Fruit fly (Drosophila melanogaster) whole organism, embryonic: ENCODE data around the gene CG3119.

ENCODE experiments used
- Adf1 ChIP-seq: fragments of 200-800 bp; sonication (Bioruptor generic); IDR thresholded peaks from 2 replicates; pipeline ENCODE4 v1.3.6; 2022; ENCODE audit warnings: missing biosample characterization, missing genetic modification characterization
- Atf3 ChIP-seq: fragments of 200-800 bp; sonication (Bioruptor generic); optimal IDR thresholded peaks from 3 replicates; lab custom pipeline; 2016; ENCODE audit warnings: missing biosample characterization, missing genetic modification characterization
- B-H2 ChIP-seq: fragments of 200-800 bp; sonication (Bioruptor generic); optimal IDR thresholded peaks from 2 replicates; lab custom pipeline; 2018; ENCODE audit warnings: missing biosample characterization, mild to moderate bottlenecking, missing genetic modification characterization
- Bteb2 ChIP-seq: fragments of 200-800 bp; sonication (Bioruptor generic); optimal IDR thresholded peaks from 2 replicates; lab custom pipeline; 2016; ENCODE audit warnings: missing biosample characterization, missing genetic modification characterization
- CG10267 ChIP-seq: fragments of 200-800 bp; sonication (Bioruptor generic); optimal IDR thresholded peaks from 2 replicates; lab custom pipeline; 2018; ENCODE audit warnings: missing biosample characterization, mild to moderate bottlenecking, missing genetic modification characterization, moderate library complexity
- CG10654 ChIP-seq: fragments of 200-800 bp; sonication (Bioruptor generic); optimal IDR thresholded peaks from 2 replicates; lab custom pipeline; 2016; ENCODE audit warnings: missing biosample characterization, missing genetic modification characterization
- CG10979 ChIP-seq: fragments of 200-800 bp; sonication (Bioruptor generic); optimal IDR thresholded peaks from 2 replicates; lab custom pipeline; 2018; ENCODE audit warnings: missing biosample characterization, mild to moderate bottlenecking, missing genetic modification characterization, moderate library complexity
- CG12659 ChIP-seq: fragments of 200-800 bp; sonication (Bioruptor generic); optimal IDR thresholded peaks from 3 replicates; lab custom pipeline; 2017; ENCODE audit warnings: mild to moderate bottlenecking, missing biosample characterization, missing genetic modification reagents, missing genetic modification characterization
- CG12942 ChIP-seq: fragments of 200-800 bp; sonication (Bioruptor generic); optimal IDR thresholded peaks from 3 replicates; lab custom pipeline; 2016; ENCODE audit warnings: missing biosample characterization, missing genetic modification characterization
- CG13123 ChIP-seq: fragments of 200-800 bp; sonication (Bioruptor generic); optimal IDR thresholded peaks from 2 replicates; lab custom pipeline; 2016; ENCODE audit warnings: missing biosample characterization, missing genetic modification characterization
- CG16863 ChIP-seq: fragments of 200-800 bp; sonication (Bioruptor generic); optimal IDR thresholded peaks from 3 replicates; lab custom pipeline; 2016; ENCODE audit warnings: missing biosample characterization, missing genetic modification characterization
- CG17385 ChIP-seq: fragments of 200-800 bp; sonication (Bioruptor generic); optimal IDR thresholded peaks from 3 replicates; lab custom pipeline; 2018; ENCODE audit warnings: missing biosample characterization, mild to moderate bottlenecking, missing genetic modification characterization
- CG17802 ChIP-seq: fragments of 200-800 bp; sonication (Bioruptor generic); optimal IDR thresholded peaks from 2 replicates; lab custom pipeline; 2018; ENCODE audit warnings: missing biosample characterization, mild to moderate bottlenecking, missing genetic modification characterization, moderate library complexity
- CG2116 ChIP-seq: fragments of 200-800 bp; sonication (Bioruptor generic); optimal IDR thresholded peaks from 3 replicates; lab custom pipeline; 2018; ENCODE audit warnings: missing biosample characterization, mild to moderate bottlenecking, missing genetic modification characterization
- CG2120 ChIP-seq: fragments of 200-800 bp; sonication (Bioruptor generic); optimal IDR thresholded peaks from 3 replicates; lab custom pipeline; 2016; ENCODE audit warnings: missing biosample characterization, missing genetic modification characterization
- CG2678 ChIP-seq: fragments of 200-800 bp; sonication (Bioruptor generic); optimal IDR thresholded peaks from 3 replicates; lab custom pipeline; 2019; ENCODE audit warnings: missing biosample characterization, mild to moderate bottlenecking, missing genetic modification characterization, moderate library complexity
- CG2875 ChIP-seq: fragments of 200-800 bp; sonication (Bioruptor generic); optimal IDR thresholded peaks from 2 replicates; lab custom pipeline; 2017; ENCODE audit warnings: missing biosample characterization, mild to moderate bottlenecking, missing genetic modification characterization, missing genetic modification reagents
- CG30020 ChIP-seq: fragments of 200-800 bp; optimal IDR thresholded peaks from 2 replicates; lab custom pipeline; 2019; ENCODE audit warnings: missing biosample characterization, mild to moderate bottlenecking, missing genetic modification characterization, moderate library complexity
- CG32532 ChIP-seq: fragments of 200-800 bp; sonication (Bioruptor generic); IDR thresholded peaks from 2 replicates; pipeline ENCODE4 v1.3.6; 2022; ENCODE audit warnings: missing biosample characterization, missing genetic modification characterization
- CG3281 ChIP-seq: fragments of 200-800 bp; sonication (Bioruptor generic); optimal IDR thresholded peaks from 3 replicates; lab custom pipeline; 2017; ENCODE audit warnings: missing biosample characterization, mild to moderate bottlenecking, missing genetic modification characterization
- CG8924 ChIP-seq: fragments of 200-800 bp; optimal IDR thresholded peaks from 3 replicates; lab custom pipeline; 2019; ENCODE audit warnings: missing biosample characterization, mild to moderate bottlenecking, missing genetic modification characterization, moderate library complexity
- CG8944 ChIP-seq: fragments of 200-800 bp; sonication (Bioruptor generic); optimal IDR thresholded peaks from 3 replicates; lab custom pipeline; 2016; ENCODE audit warnings: missing biosample characterization, missing genetic modification characterization
- CG9797 ChIP-seq: fragments of 200-800 bp; sonication (Bioruptor generic); optimal IDR thresholded peaks from 3 replicates; lab custom pipeline; 2018; ENCODE audit warnings: missing biosample characterization, mild to moderate bottlenecking, missing genetic modification characterization
- Dek ChIP-seq: fragments of 200-800 bp; sonication (Bioruptor generic); optimal IDR thresholded peaks from 3 replicates; lab custom pipeline; 2019; ENCODE audit warnings: missing biosample characterization, mild to moderate bottlenecking, missing genetic modification characterization, moderate library complexity
- Dip2 ChIP-seq: fragments of 200-800 bp; sonication (Bioruptor generic); IDR thresholded peaks from 2 replicates; pipeline ENCODE4 v1.3.6; 2022; ENCODE audit warnings: missing biosample characterization, missing genetic modification characterization
- Doc2 ChIP-seq: fragments of 200-800 bp; sonication (Bioruptor generic); IDR thresholded peaks from 2 replicates; pipeline ENCODE4 v1.3.6; 2022; ENCODE audit warnings: missing biosample characterization, missing genetic modification characterization
- Drgx ChIP-seq: fragments of 200-800 bp; sonication (Bioruptor generic); IDR thresholded peaks from 2 replicates; pipeline ENCODE4 v1.3.6; 2022; ENCODE audit warnings: missing biosample characterization, missing genetic modification characterization
- E2f1 ChIP-seq: fragments of 200-800 bp; sonication (Bioruptor generic); IDR thresholded peaks from 2 replicates; pipeline ENCODE4 v1.3.6; 2022; ENCODE audit warnings: missing biosample characterization, missing genetic modification characterization
- GATAe ChIP-seq: fragments of 200-800 bp; sonication (Bioruptor generic); conservative IDR thresholded peaks from 2 replicates; pipeline ENCODE4 v1.3.6; 2022; ENCODE audit warnings: missing biosample characterization, missing genetic modification characterization
- Med ChIP-seq: fragments of 200-800 bp; sonication (Bioruptor generic); peaks from one replicate; lab custom pipeline; 2016; ENCODE audit warnings: missing biosample characterization, missing genetic modification characterization, mild to moderate bottlenecking, inconsistent platforms, moderate library complexity
- Nf-YC ChIP-seq: fragments of 200-800 bp; optimal IDR thresholded peaks from 3 replicates; lab custom pipeline; 2019; ENCODE audit warnings: missing biosample characterization, mild to moderate bottlenecking, missing genetic modification characterization, moderate library complexity
- PHDP ChIP-seq: fragments of 200-800 bp; sonication (Bioruptor generic); optimal IDR thresholded peaks from 3 replicates; lab custom pipeline; 2018; ENCODE audit warnings: missing biosample characterization, mild to moderate bottlenecking, missing genetic modification characterization, moderate library complexity
- Poxn ChIP-seq: fragments of 200-800 bp; sonication (Bioruptor generic); IDR thresholded peaks from 2 replicates; pipeline ENCODE4 v1.3.6; 2022; ENCODE audit warnings: missing biosample characterization, missing genetic modification characterization
- Spps ChIP-seq: fragments of 200-800 bp; sonication (Bioruptor generic); optimal IDR thresholded peaks from 2 replicates; lab custom pipeline; 2018; ENCODE audit warnings: missing biosample characterization, mild to moderate bottlenecking, missing genetic modification characterization
- Sry-δ ChIP-seq: fragments of 200-800 bp; sonication (Bioruptor generic); optimal IDR thresholded peaks from 2 replicates; lab custom pipeline; 2016; ENCODE audit warnings: missing biosample characterization, missing genetic modification characterization
- ac ChIP-seq: fragments of 200-800 bp; sonication (Bioruptor generic); optimal IDR thresholded peaks from 3 replicates; lab custom pipeline; 2017; ENCODE audit warnings: missing biosample characterization, mild to moderate bottlenecking, missing genetic modification characterization
- ash1 ChIP-seq: fragments of 200-800 bp; sonication (Bioruptor generic); optimal IDR thresholded peaks from 2 replicates; lab custom pipeline; 2018; ENCODE audit warnings: missing biosample characterization, mild to moderate bottlenecking, missing genetic modification characterization
- chn ChIP-seq: fragments of 200-800 bp; sonication (Bioruptor generic); optimal IDR thresholded peaks from 2 replicates; lab custom pipeline; 2016; ENCODE audit warnings: missing biosample characterization, missing genetic modification characterization
- crp ChIP-seq, 2 experiments: fragments of 200-800 bp; sonication (Bioruptor generic); optimal IDR thresholded peaks; 2 replicates in 1 of 2; 3 replicates in 1 of 2; lab custom pipeline; 2017; ENCODE audit warnings: missing biosample characterization in 2 of 2, missing genetic modification characterization in 2 of 2, mild to moderate bottlenecking in 1 of 2, moderate library complexity in 1 of 2
- dati ChIP-seq: fragments of 200-800 bp; sonication (Bioruptor generic); IDR thresholded peaks from 2 replicates; pipeline ENCODE4 v1.3.6; 2022; ENCODE audit warnings: missing biosample characterization, missing genetic modification characterization
- dmrt99B ChIP-seq: fragments of 200-800 bp; sonication (Bioruptor generic); optimal IDR thresholded peaks from 2 replicates; lab custom pipeline; 2018; ENCODE audit warnings: missing biosample characterization, mild to moderate bottlenecking, missing genetic modification characterization, moderate library complexity
- gt ChIP-seq: fragments of 200-800 bp; sonication (Bioruptor generic); IDR thresholded peaks from 2 replicates; pipeline ENCODE4 v1.3.6; 2022; ENCODE audit warnings: missing biosample characterization, missing genetic modification characterization
- ken ChIP-seq: fragments of 200-800 bp; sonication (Bioruptor generic); IDR thresholded peaks from 3 replicates; pipeline ENCODE4 v1.3.6; 2022; ENCODE audit warnings: missing biosample characterization, missing genetic modification characterization
- odd ChIP-seq: fragments of 200-800 bp; sonication (Bioruptor generic); optimal IDR thresholded peaks from 2 replicates; lab custom pipeline; 2017; ENCODE audit warnings: missing biosample characterization, mild to moderate bottlenecking, missing genetic modification characterization
- pho ChIP-seq: fragments of 200-800 bp; sonication (Bioruptor generic); optimal IDR thresholded peaks from 2 replicates; lab custom pipeline; 2016; ENCODE audit warnings: missing biosample characterization, missing genetic modification characterization
- salm ChIP-seq: fragments of 200-800 bp; sonication (Bioruptor generic); optimal IDR thresholded peaks from 2 replicates; lab custom pipeline; 2018; ENCODE audit warnings: missing biosample characterization, mild to moderate bottlenecking, missing genetic modification characterization
- sc ChIP-seq, 3 experiments: fragments of >200 bp in 2 of 3; fragments of 200-800 bp in 1 of 3; sonication (Bioruptor generic) in 1 of 3; optimal IDR thresholded peaks; 2 replicates in 2 of 3; 3 replicates in 1 of 3; lab custom pipeline; 2017; ENCODE audit warnings: mild to moderate bottlenecking in 1 of 3, missing biosample characterization in 1 of 3, missing genetic modification characterization in 1 of 3, missing genetic modification reagents in 1 of 3
- sima ChIP-seq: fragments of 200-800 bp; sonication (Bioruptor generic); optimal IDR thresholded peaks from 2 replicates; lab custom pipeline; 2016; ENCODE audit warnings: missing biosample characterization, missing genetic modification characterization
- wek ChIP-seq: fragments of 200-800 bp; sonication (Bioruptor generic); optimal IDR thresholded peaks from 3 replicates; lab custom pipeline; 2018; ENCODE audit warnings: missing biosample characterization, mild to moderate bottlenecking, missing genetic modification characterization, moderate library complexity

CG3119 gene

dm6 chr2L:2857862-2858734, 20.5 kb upstream of the CG3119 start (continued):
- TF ChIP-seq wek (no peak), pho (GFP tag; lab: Kevin White, UChicago) (peak; percentile 33), dati (GFP tag; lab: Robert Waterston, UW) (no peak), B-H2 (GFP tag; lab: Kevin White, UChicago) (peak; percentile 46), Poxn (GFP tag; lab: Robert Waterston, UW) (no peak), odd (GFP tag; lab: Kevin White, UChicago) (no peak), Med (peak; percentile 66), CG13123 (GFP tag; lab: Kevin White, UChicago) (no peak), CG10267 (tag; lab: Kevin White, UChicago) (no peak), GATAe (no peak), dmrt99B (tag; lab: Kevin White, UChicago) (peak; percentile 45), CG17385 (GFP tag; lab: Kevin White, UChicago) (peak; percentile 86), crp (GFP tag; optimal IDR thresholded peaks at IDR 0.05; lab: Kevin White, UChicago) (peak in 1 of 2 experiments; percentile 25), CG2120 (GFP tag; lab: Kevin White, UChicago) (peak; percentile 31), salm (tag; lab: Kevin White, UChicago) (no peak), CG2875 (no peak), Atf3 (GFP tag; lab: Kevin White, UChicago) (no peak), chn (GFP tag; lab: Kevin White, UChicago) (no peak), gt (GFP tag; lab: Robert Waterston, UW) (no peak), sima (no peak), E2f1 (GFP tag; lab: Robert Waterston, UW) (no peak), CG2116 (GFP tag; lab: Kevin White, UChicago) (no peak), CG10654 (no peak), CG12942 (GFP tag; lab: Kevin White, UChicago) (no peak), Bteb2 (GFP tag; lab: Kevin White, UChicago) (no peak), CG32532 (GFP tag; lab: Robert Waterston, UW) (no peak), CG8924 (peak; percentile 24), CG8944 (GFP tag; lab: Kevin White, UChicago) (no peak), CG30020 (tag; lab: Kevin White, UChicago) (no peak), Adf1 (GFP tag; lab: Robert Waterston, UW) (no peak), CG3281 (peak; percentile 23), CG16863 (GFP tag; lab: Kevin White, UChicago) (no peak), ac (GFP tag; lab: Kevin White, UChicago) (no peak), CG9797 (no peak), ash1 (GFP tag; lab: Kevin White, UChicago) (peak; percentile 20), Dek (peak; percentile 11), CG17802 (tag; lab: Kevin White, UChicago) (no peak), CG2678 (tag; lab: Kevin White, UChicago) (peak; percentile 36), Drgx (GFP tag; lab: Robert Waterston, UW) (peak; percentile 83), Nf-YC (tag; lab: Kevin White, UChicago) (peak; percentile 34), ken (GFP tag; lab: Robert Waterston, UW) (peak; percentile 58; the same call in 1 of the 3 replicates), Spps (tag; lab: Kevin White, UChicago) (no peak), CG10979 (tag; lab: Kevin White, UChicago) (no peak), CG12659 (GFP tag; lab: Kevin White, UChicago) (no peak), Dip2 (GFP tag; lab: Robert Waterston, UW) (no peak), Doc2 (no peak), sc (optimal IDR thresholded peaks at IDR 0.05; lab: Kevin White, UChicago) (no peak), sc (GFP tag; optimal IDR thresholded peaks at IDR 0.05; lab: Kevin White, UChicago) (no peak), Sry-δ (GFP tag; lab: Kevin White, UChicago) (no peak), PHDP (no peak)
